Worm (Caenorhabditis elegans): ENCODE data around the gene thoc-2.

The thoc-2 gene

DNA sequence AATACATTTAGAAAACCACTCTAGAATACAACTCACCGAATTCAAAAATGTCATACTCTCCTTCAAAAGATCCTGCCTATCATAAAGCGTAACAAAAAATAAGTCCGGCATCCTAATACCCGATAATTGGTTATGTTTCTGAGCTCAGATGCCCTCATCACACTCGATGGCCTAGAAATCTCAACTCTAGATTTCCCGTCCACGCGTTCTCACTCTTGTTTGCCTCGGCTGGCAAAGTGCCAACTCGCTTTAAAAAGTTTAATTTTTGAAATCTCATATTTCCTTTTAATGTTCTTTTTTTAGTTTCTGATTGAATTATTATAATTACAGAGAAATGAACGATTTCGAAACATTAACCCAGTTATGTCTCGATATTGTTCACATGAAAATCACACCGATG, at the start of gene thoc-2, which contains the start of gene C56G2.15:
Gene thoc-2 (plus strand): TSS at position 331 of the 400 bp plus-strand sequence.
Gene C56G2.15 (minus strand): TSS at position 188 of the 400 bp plus-strand sequence.
- TF ChIP-seq mls-2 (tag; optimal IDR thresholded peaks at IDR 0.05) (no peak), lsy-2 (tag; optimal IDR thresholded peaks at IDR 0.05) (no peak), ceh-83 (GFP tag; optimal IDR thresholded peaks at IDR 0.05) (no peak)

DNA sequence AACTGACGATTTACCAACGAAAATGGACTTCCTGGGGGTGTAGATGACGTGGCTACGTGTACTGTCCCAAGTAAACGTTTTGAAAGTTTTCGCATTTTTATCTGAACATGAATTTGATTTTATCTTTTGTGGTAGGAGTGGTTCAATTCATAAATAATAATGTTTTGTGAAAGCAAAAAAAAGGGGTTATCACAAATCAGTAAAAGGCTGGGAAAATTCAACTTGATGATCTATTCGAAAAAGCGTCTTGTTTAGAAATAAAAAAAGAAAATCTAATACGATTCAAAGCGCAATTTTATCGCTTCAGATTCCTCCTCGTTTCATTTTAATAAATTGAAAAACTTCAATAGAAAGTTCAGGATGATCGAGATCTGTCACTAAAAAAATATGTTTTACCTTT, 43.7 kb upstream of the thoc-2 start, which contains the start of gene C56G2.5:
Gene C56G2.5 (minus strand): TSS at position 101 of the 400 bp plus-strand sequence.
- TF ChIP-seq ceh-43 (GFP tag; optimal IDR thresholded peaks at IDR 0.05) (no peak), hlh-1 (tag; optimal IDR thresholded peaks at IDR 0.05) (no peak), cnd-1 (tag; optimal IDR thresholded peaks at IDR 0.05) (no peak), ham-2 (GFP tag; optimal IDR thresholded peaks at IDR 0.05) (no peak), sptf-1 (tag; optimal IDR thresholded peaks at IDR 0.05) (no peak)

DNA sequence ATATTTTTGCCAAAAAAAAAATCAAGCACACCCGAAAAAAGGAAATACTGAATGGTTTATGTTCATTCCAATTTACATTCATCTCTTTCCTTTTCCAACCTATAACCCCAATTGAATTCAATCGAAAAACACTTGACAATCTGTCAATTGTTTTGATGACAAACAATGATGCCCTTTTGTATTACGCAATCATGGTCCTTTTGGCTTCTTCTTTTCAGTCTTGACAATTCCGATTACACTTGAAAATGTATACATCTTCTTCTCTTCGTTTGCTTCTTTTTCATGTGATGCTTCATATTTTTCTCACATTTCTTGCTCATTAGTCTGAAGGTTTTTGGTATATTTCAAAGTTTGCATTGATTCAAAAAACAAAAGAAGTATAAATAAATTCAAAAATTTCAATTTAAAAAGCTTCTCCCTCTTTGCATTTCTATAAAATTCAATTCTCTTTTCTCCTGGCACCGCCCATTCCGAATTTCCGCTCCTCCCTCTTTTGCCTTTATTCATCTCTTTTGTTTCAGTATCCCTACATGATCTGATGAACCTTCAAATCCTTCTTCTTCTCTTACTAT, 36.5 kb upstream of the thoc-2 start, which contains the start of gene C56G2.4:
Gene C56G2.4 (plus strand): TSS at position 522 of the 572 bp plus-strand sequence.
- TF ChIP-seq zip-8 (tag; optimal IDR thresholded peaks at IDR 0.05) = peak; percentile 90
- TF ChIP-seq drap-1 (GFP tag; optimal IDR thresholded peaks at IDR 0.05) = no peak

- TF ChIP-seq nhr-28 (tag; optimal IDR thresholded peaks at IDR 0.05) (no peak), ces-1 (GFP tag; optimal IDR thresholded peaks at IDR 0.05) (peak; percentile 80)
Measured at ce11 chrIII:6334364-6334763, 33.5 kb upstream of the thoc-2 start.

ce11 chrIII:6339919-6340434, 27.9 kb upstream of the thoc-2 start, which contains the start of gene let-767:
TSS of gene let-767 (minus strand) at chrIII:6339969.
- TF ChIP-seq tbx-8 (GFP tag; optimal IDR thresholded peaks at IDR 0.05) = no peak
- no peak for TF ChIP-seq mab-5 (tag; optimal IDR thresholded peaks at IDR 0.05)
- no peak for TF ChIP-seq ces-1 (GFP tag; optimal IDR thresholded peaks at IDR 0.05)
- no peak for TF ChIP-seq ceh-83 (GFP tag; optimal IDR thresholded peaks at IDR 0.05)
- no peak for TF ChIP-seq lin-13 (tag; optimal IDR thresholded peaks at IDR 0.05)
- no peak for TF ChIP-seq ceh-39 (tag; optimal IDR thresholded peaks at IDR 0.05)
- TF ChIP-seq zip-8 (tag; optimal IDR thresholded peaks at IDR 0.05) = no peak
- no peak for TF ChIP-seq blmp-1 (tag; optimal IDR thresholded peaks at IDR 0.05)
- no peak for TF ChIP-seq drap-1 (GFP tag; optimal IDR thresholded peaks at IDR 0.05)
- TF ChIP-seq nhr-12 (tag; optimal IDR thresholded peaks at IDR 0.05) = no peak
- TF ChIP-seq nhr-76 (tag; optimal IDR thresholded peaks at IDR 0.05) = no peak
- TF ChIP-seq nhr-28 (tag; optimal IDR thresholded peaks at IDR 0.05) = no peak
- no peak for TF ChIP-seq nhr-237 (tag; optimal IDR thresholded peaks at IDR 0.05)
- TF ChIP-seq unc-39 (tag; optimal IDR thresholded peaks at IDR 0.05) = no peak
- TF ChIP-seq bed-3 (GFP tag; optimal IDR thresholded peaks at IDR 0.05) = no peak
- TF ChIP-seq ham-2 (GFP tag; optimal IDR thresholded peaks at IDR 0.05) = no peak
- no peak for TF ChIP-seq cnd-1 (tag; optimal IDR thresholded peaks at IDR 0.05)

ce11 chrIII:6341878-6342453, 25.9 kb upstream of the thoc-2 start, which contains the start of gene rpn-13:
TSS of gene rpn-13 (minus strand) at chrIII:6341928.
- TF ChIP-seq flh-1 (GFP tag; optimal IDR thresholded peaks at IDR 0.05) (no peak), hlh-1 (tag; optimal IDR thresholded peaks at IDR 0.05) (no peak), ces-1 (GFP tag; optimal IDR thresholded peaks at IDR 0.05) (peak; percentile 33), drap-1 (GFP tag; optimal IDR thresholded peaks at IDR 0.05) (peak; percentile 42), M03D4.4 (tag; optimal IDR thresholded peaks at IDR 0.05) (peak; percentile 43), pha-4 (tag; optimal IDR thresholded peaks at IDR 0.05) (peak; percentile 10), ceh-43 (GFP tag; optimal IDR thresholded peaks at IDR 0.05) (peak; percentile 0), snpc-4 (tag; optimal IDR thresholded peaks at IDR 0.05) (no peak), ceh-39 (tag; optimal IDR thresholded peaks at IDR 0.05) (no peak), sem-2 (GFP tag; optimal IDR thresholded peaks at IDR 0.05) (no peak), ham-2 (GFP tag; optimal IDR thresholded peaks at IDR 0.05) (no peak), elt-1 (tag; optimal IDR thresholded peaks at IDR 0.05; ENCODE audit: borderline replicate concordance, insufficient read depth) (no peak), unc-39 (tag; optimal IDR thresholded peaks at IDR 0.05) (no peak), lin-32 (GFP tag; optimal IDR thresholded peaks at IDR 0.05) (no peak), nhr-237 (tag; optimal IDR thresholded peaks at IDR 0.05) (no peak), tbx-8 (GFP tag; optimal IDR thresholded peaks at IDR 0.05) (no peak), elt-3 (tag; optimal IDR thresholded peaks at IDR 0.05) (no peak), bed-3 (GFP tag; optimal IDR thresholded peaks at IDR 0.05) (no peak), lsy-2 (tag; optimal IDR thresholded peaks at IDR 0.05) (peak; percentile 97), blmp-1 (tag; optimal IDR thresholded peaks at IDR 0.05) (no peak), ztf-11 (tag; optimal IDR thresholded peaks at IDR 0.05) (no peak), nhr-2 (tag; optimal IDR thresholded peaks at IDR 0.05) (no peak), ceh-83 (GFP tag; optimal IDR thresholded peaks at IDR 0.05) (no peak), mab-5 (tag; optimal IDR thresholded peaks at IDR 0.05) (no peak), nhr-76 (tag; optimal IDR thresholded peaks at IDR 0.05) (no peak), nhr-28 (tag; optimal IDR thresholded peaks at IDR 0.05) (no peak), sptf-1 (tag; optimal IDR thresholded peaks at IDR 0.05) (no peak), lin-13 (tag; optimal IDR thresholded peaks at IDR 0.05) (peak; percentile 31), unc-120 (tag; optimal IDR thresholded peaks at IDR 0.05; ENCODE audit: poor library complexity, severe bottlenecking) (peak; percentile 95), cnd-1 (tag; optimal IDR thresholded peaks at IDR 0.05) (no peak), zip-8 (tag; optimal IDR thresholded peaks at IDR 0.05) (no peak), unc-62 (GFP tag; optimal IDR thresholded peaks at IDR 0.05) (no peak), nhr-12 (tag; optimal IDR thresholded peaks at IDR 0.05) (no peak)
